Fruit fly (Drosophila melanogaster): ENCODE measurements around the gene Jhbp2.

The Jhbp2 gene

DNA sequence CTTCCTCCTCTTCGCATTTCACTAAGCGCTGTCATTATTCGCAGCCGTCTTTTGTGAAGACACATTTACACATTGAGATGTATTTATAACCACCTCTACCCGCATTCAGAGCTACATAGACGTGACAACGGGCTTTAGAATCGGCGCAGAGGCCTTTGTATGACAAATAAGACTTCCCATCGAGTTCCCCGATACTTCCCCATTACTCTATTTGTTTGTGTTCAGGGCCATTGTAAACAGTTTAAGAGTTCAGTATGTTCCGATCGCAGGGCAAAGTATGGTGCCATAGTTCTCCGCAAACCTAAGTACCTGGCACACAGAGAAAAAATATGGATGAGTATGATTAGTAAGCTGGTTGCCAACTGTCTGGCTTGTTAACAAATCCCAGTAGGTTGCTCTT is 2.8 kb upstream of the Jhbp2 start:
- TF ChIP-seq cnc (optimal IDR thresholded peaks at IDR 0.05), result no peak
- TF ChIP-seq CG5204 (GFP tag; optimal IDR thresholded peaks at IDR 0.05), result no peak
- TF ChIP-seq CG1620 (GFP tag; optimal IDR thresholded peaks at IDR 0.05), result no peak
- no peak for TF ChIP-seq tj (GFP tag; optimal IDR thresholded peaks at IDR 0.05)
- no peak for TF ChIP-seq CG7045 (GFP tag; optimal IDR thresholded peaks at IDR 0.05)
- TF ChIP-seq bab1 (GFP tag; optimal IDR thresholded peaks at IDR 0.05), result no peak
- TF ChIP-seq Crg-1 (GFP tag; optimal IDR thresholded peaks at IDR 0.05), result no peak
- TF ChIP-seq kay (GFP tag; ENCODE audit: borderline replicate concordance), result no peak
- no peak for TF ChIP-seq Mnt (GFP tag; optimal IDR thresholded peaks at IDR 0.05)
- no peak for TF ChIP-seq CG33017 (tag; optimal IDR thresholded peaks at IDR 0.05)
- no peak for TF ChIP-seq ovo (GFP tag; optimal IDR thresholded peaks at IDR 0.05)
- no peak for TF ChIP-seq pad (GFP tag; optimal IDR thresholded peaks at IDR 0.05)
- no peak for TF ChIP-seq CG14711 (tag; optimal IDR thresholded peaks at IDR 0.05)
- TF ChIP-seq toe (GFP tag; optimal IDR thresholded peaks at IDR 0.05), result no peak
- no peak for TF ChIP-seq Clk (GFP tag; optimal IDR thresholded peaks at IDR 0.05)
- no peak for TF ChIP-seq CG12768 (GFP tag; optimal IDR thresholded peaks at IDR 0.05)
- TF ChIP-seq Hr96 (GFP tag; optimal IDR thresholded peaks at IDR 0.05), result no peak
- no peak for TF ChIP-seq CG7101 (tag; optimal IDR thresholded peaks at IDR 0.05)
- TF ChIP-seq cic (GFP tag; optimal IDR thresholded peaks at IDR 0.05), result no peak

DNA sequence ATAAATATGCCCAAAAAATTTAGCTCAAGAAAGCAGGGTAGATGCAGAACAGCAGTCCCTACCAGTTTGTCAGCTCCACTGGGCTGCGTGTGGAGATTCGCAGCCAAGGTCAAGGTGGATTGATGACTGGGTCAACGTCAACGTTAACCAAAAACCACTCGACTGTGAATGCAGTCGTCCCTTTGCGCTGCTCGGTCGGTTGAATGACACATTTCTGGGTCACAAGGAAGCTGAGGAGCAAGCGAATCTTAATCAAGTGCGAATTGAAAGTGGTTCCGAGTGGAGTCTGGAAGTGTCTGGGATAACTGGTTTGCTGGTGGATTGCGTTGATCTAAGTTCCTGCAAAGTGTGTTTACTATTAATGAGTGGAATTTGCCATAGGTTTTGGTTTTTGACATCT is 2.2 kb upstream of the Jhbp2 start:
- TF ChIP-seq cic (GFP tag; optimal IDR thresholded peaks at IDR 0.05), result no peak
- no peak for TF ChIP-seq CG7045 (GFP tag; optimal IDR thresholded peaks at IDR 0.05)
- TF ChIP-seq toe (GFP tag; optimal IDR thresholded peaks at IDR 0.05), result no peak
- TF ChIP-seq CG33017 (tag; optimal IDR thresholded peaks at IDR 0.05), result no peak
- no peak for TF ChIP-seq bab1 (GFP tag; optimal IDR thresholded peaks at IDR 0.05)
- TF ChIP-seq Hr96 (GFP tag; optimal IDR thresholded peaks at IDR 0.05), result no peak
- TF ChIP-seq CG5204 (GFP tag; optimal IDR thresholded peaks at IDR 0.05), result no peak

- no peak for TF ChIP-seq CG11617 (GFP tag; optimal IDR thresholded peaks at IDR 0.05)
- TF ChIP-seq toe (GFP tag; optimal IDR thresholded peaks at IDR 0.05), result peak; percentile 26
- TF ChIP-seq CG1620 (GFP tag; optimal IDR thresholded peaks at IDR 0.05), result peak; percentile 9
- peak; percentile 16 for TF ChIP-seq bab1 (GFP tag; optimal IDR thresholded peaks at IDR 0.05)
- TF ChIP-seq ovo (GFP tag; optimal IDR thresholded peaks at IDR 0.05), result no peak
Observed at dm6 chr3R:4962689-4963088, 1.5 kb upstream of the Jhbp2 start.

dm6 chr3R:4961946-4962345 is 795 bp upstream of the Jhbp2 start:
- peak; percentile 2 for TF ChIP-seq kay (GFP tag; ENCODE audit: borderline replicate concordance)
- no peak for TF ChIP-seq CG11617 (GFP tag; optimal IDR thresholded peaks at IDR 0.05)

DNA sequence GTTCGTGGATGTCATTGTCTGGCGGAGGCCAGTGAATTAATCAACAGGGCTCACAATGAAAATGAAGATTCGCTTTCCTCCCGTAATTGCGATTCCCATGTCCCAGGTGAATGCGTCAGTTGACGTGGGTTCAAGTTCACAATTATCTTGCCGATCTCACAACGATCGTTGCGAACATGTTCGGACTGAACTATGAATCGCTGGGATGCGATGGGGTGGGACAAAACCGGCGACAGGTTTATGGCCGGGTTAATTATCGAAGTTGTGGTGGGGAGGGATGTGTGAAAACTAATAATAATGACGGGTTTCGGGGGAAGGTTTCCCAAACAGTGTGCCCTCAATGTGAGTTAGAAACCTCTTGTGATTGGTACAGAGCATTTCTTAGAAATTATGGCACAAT is 1.0 kb downstream of the Jhbp2 start:
- peak; percentile 5 for TF ChIP-seq kay (GFP tag; ENCODE audit: borderline replicate concordance)
- no peak for TF ChIP-seq pad (GFP tag; optimal IDR thresholded peaks at IDR 0.05)

DNA sequence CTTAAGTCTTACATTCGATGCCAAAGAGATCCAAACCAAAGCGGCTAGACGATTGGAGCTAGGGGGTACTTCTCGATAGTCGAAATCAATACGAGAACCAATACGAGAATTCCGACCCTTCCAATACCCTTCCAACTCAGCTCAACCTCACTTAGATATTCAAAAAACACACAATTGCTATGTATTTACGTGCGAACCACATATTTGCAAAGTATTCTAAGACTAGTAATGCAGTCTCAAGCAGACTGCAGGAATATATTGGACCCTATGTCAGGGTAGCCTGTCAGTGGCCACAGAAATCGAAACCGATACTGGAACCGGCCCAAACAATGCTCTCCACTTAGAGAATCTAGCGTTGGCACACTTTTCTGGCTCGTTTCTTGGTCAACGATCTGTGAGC is 3.3 kb downstream of the Jhbp2 start:
- TF ChIP-seq Clk (GFP tag; optimal IDR thresholded peaks at IDR 0.05) (no peak), ovo (GFP tag; optimal IDR thresholded peaks at IDR 0.05) (no peak), bab1 (GFP tag; optimal IDR thresholded peaks at IDR 0.05) (no peak), CG11617 (GFP tag; optimal IDR thresholded peaks at IDR 0.05) (no peak), CG7045 (GFP tag; optimal IDR thresholded peaks at IDR 0.05) (no peak), cic (GFP tag; optimal IDR thresholded peaks at IDR 0.05) (no peak), CG5204 (GFP tag; optimal IDR thresholded peaks at IDR 0.05) (no peak), CG12768 (GFP tag; optimal IDR thresholded peaks at IDR 0.05) (no peak), Crg-1 (GFP tag; optimal IDR thresholded peaks at IDR 0.05) (no peak), kay (GFP tag; ENCODE audit: borderline replicate concordance) (no peak), pad (GFP tag; optimal IDR thresholded peaks at IDR 0.05) (no peak), CG7101 (tag; optimal IDR thresholded peaks at IDR 0.05) (no peak), Mnt (GFP tag; optimal IDR thresholded peaks at IDR 0.05) (no peak), CG1620 (GFP tag; optimal IDR thresholded peaks at IDR 0.05) (no peak), cnc (optimal IDR thresholded peaks at IDR 0.05) (no peak), tj (GFP tag; optimal IDR thresholded peaks at IDR 0.05) (no peak), Hr96 (GFP tag; optimal IDR thresholded peaks at IDR 0.05) (no peak), CG14711 (tag; optimal IDR thresholded peaks at IDR 0.05) (no peak), CG33017 (tag; optimal IDR thresholded peaks at IDR 0.05) (no peak), toe (GFP tag; optimal IDR thresholded peaks at IDR 0.05) (no peak)

DNA sequence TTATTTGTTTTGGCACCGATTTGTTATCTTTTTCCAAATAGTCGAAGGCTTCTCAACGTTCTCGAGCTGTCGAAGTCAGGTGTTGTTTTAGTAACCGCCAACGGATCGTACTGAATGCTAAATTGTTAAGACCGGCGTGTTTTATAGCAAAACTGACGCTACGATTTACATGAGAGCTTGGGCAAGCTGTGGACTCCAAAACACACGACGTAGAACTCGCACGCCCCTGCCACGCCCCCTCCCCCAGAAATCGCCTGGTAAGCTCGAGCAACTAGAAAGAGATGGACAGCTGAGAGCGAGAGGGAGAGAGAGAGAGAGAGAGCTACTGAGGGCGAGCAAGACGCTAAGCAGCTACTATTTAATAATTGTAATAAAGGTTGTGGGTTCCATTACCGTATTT is 6.0 kb downstream of the Jhbp2 start, which contains the start of gene Jhbp3:
Jhbp3 (minus strand) TSS at position 101 of the 400 bp plus-strand sequence.
- TF ChIP-seq CG12768 (GFP tag; optimal IDR thresholded peaks at IDR 0.05), result no peak
- no peak for TF ChIP-seq CG5204 (GFP tag; optimal IDR thresholded peaks at IDR 0.05)
- TF ChIP-seq tj (GFP tag; optimal IDR thresholded peaks at IDR 0.05), result no peak
- no peak for TF ChIP-seq pad (GFP tag; optimal IDR thresholded peaks at IDR 0.05)
- no peak for TF ChIP-seq Crg-1 (GFP tag; optimal IDR thresholded peaks at IDR 0.05)
- no peak for TF ChIP-seq CG14711 (tag; optimal IDR thresholded peaks at IDR 0.05)
- no peak for TF ChIP-seq CG1620 (GFP tag; optimal IDR thresholded peaks at IDR 0.05)
- TF ChIP-seq toe (GFP tag; optimal IDR thresholded peaks at IDR 0.05), result no peak
- no peak for TF ChIP-seq ovo (GFP tag; optimal IDR thresholded peaks at IDR 0.05)

DNA sequence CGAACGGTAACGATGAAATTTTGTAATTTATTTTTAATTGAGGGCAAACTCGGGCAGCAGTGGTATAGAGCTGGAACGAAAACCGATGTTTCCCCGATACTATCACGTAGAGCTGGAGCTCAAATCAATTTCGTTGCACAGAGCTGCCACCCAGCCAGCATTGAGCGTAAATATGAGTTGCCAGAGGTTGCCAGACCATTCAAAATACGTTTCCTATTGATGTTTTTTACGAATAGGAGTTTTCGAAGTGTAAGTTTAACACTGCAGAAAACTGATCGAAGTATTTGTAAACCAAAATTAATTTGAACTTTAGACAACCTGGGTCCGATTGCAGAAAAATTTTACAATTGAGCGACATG is 8.6 kb downstream of the Jhbp2 start, which contains the start of gene Ubc6:
Ubc6 (minus strand) TSS at position 112 of the 359 bp plus-strand sequence.
- TF ChIP-seq CG11617 (GFP tag; optimal IDR thresholded peaks at IDR 0.05), result peak; percentile 40
- peak; percentile 0 for TF ChIP-seq kay (GFP tag; ENCODE audit: borderline replicate concordance)
- peak; percentile 56 for TF ChIP-seq CG7101 (tag; optimal IDR thresholded peaks at IDR 0.05)
- no peak for TF ChIP-seq cnc (optimal IDR thresholded peaks at IDR 0.05)
- TF ChIP-seq CG14711 (tag; optimal IDR thresholded peaks at IDR 0.05), result peak; percentile 29
- TF ChIP-seq Clk (GFP tag; optimal IDR thresholded peaks at IDR 0.05), result peak; percentile 27
- peak; percentile 2 for TF ChIP-seq CG7045 (GFP tag; optimal IDR thresholded peaks at IDR 0.05)
- peak; percentile 68 for TF ChIP-seq CG1620 (GFP tag; optimal IDR thresholded peaks at IDR 0.05)
- TF ChIP-seq Hr96 (GFP tag; optimal IDR thresholded peaks at IDR 0.05), result peak; percentile 59
- no peak for TF ChIP-seq tj (GFP tag; optimal IDR thresholded peaks at IDR 0.05)
- TF ChIP-seq Mnt (GFP tag; optimal IDR thresholded peaks at IDR 0.05), result peak; percentile 20
- peak; percentile 41 for TF ChIP-seq CG5204 (GFP tag; optimal IDR thresholded peaks at IDR 0.05)
- no peak for TF ChIP-seq CG33017 (tag; optimal IDR thresholded peaks at IDR 0.05)
- TF ChIP-seq ovo (GFP tag; optimal IDR thresholded peaks at IDR 0.05), result peak; percentile 9
- no peak for TF ChIP-seq CG12768 (GFP tag; optimal IDR thresholded peaks at IDR 0.05)
- TF ChIP-seq toe (GFP tag; optimal IDR thresholded peaks at IDR 0.05), result peak; percentile 67
- no peak for TF ChIP-seq pad (GFP tag; optimal IDR thresholded peaks at IDR 0.05)
- peak; percentile 39 for TF ChIP-seq cic (GFP tag; optimal IDR thresholded peaks at IDR 0.05)
- peak; percentile 66 for TF ChIP-seq Crg-1 (GFP tag; optimal IDR thresholded peaks at IDR 0.05)
- peak; percentile 65 for TF ChIP-seq bab1 (GFP tag; optimal IDR thresholded peaks at IDR 0.05)

All from whole organism, adult.